Worm (Caenorhabditis elegans) whole organism, L1 larva: Measurements from ENCODE around the gene R02E4.2.
A peak's percentile ranks its signal among the peaks of the same experiment; 100 is the strongest.

ENCODE experiments used
- C04F5.9 ChIP-seq: sonication (generic microtip); optimal IDR thresholded peaks from 2 replicates; lab custom pipeline; 2016; ENCODE audit warnings: missing genetic modification characterization, missing compliant biosample characterization
- C34B4.2 ChIP-seq: sonication (generic microtip); optimal IDR thresholded peaks from 2 replicates; lab custom pipeline; 2017; ENCODE audit warnings: mild to moderate bottlenecking, missing genetic modification characterization, missing compliant biosample characterization
- F16B12.6 ChIP-seq: fragments of 150-350 bp; optimal IDR thresholded peaks from 2 replicates; lab custom pipeline; 2014; ENCODE audit warnings: missing biosample characterization, missing genetic modification characterization
- Y116A8C.19 ChIP-seq: sonication (generic microtip); optimal IDR thresholded peaks from 2 replicates; lab custom pipeline; 2016; ENCODE audit warnings: missing compliant biosample characterization, missing genetic modification characterization, borderline replicate concordance
- aly-2 ChIP-seq: fragments of 150-350 bp; optimal IDR thresholded peaks from 2 replicates; lab custom pipeline; 2014; ENCODE audit warnings: missing biosample characterization, missing genetic modification characterization
- ceh-88 ChIP-seq: fragments of 200-800 bp; sonication (Bioruptor generic); IDR thresholded peaks from 2 replicates; pipeline ENCODE4 v1.3.6; 2022; ENCODE audit warnings: missing genetic modification characterization, missing compliant biosample characterization
- dpl-1 ChIP-seq, 3 experiments: fragments of 150-350 bp in 2 of 3; sonication (generic microtip) in 1 of 3; optimal IDR thresholded peaks; 2 replicates each; lab custom pipeline; 2014 to 2017; ENCODE audit warnings: missing biosample characterization in 3 of 3, missing genetic modification characterization in 3 of 3, missing genetic modification reagents in 3 of 3
- efl-1 ChIP-seq, 4 experiments: fragments of 150-350 bp; optimal IDR thresholded peaks in 3 of 4; peaks in 1 of 4; 1 replicate in 1 of 4; 2 replicates in 3 of 4; lab custom pipeline; 2014; ENCODE audit warnings: missing biosample characterization in 2 of 4, missing genetic modification characterization in 2 of 4, missing genetic modification reagents in 2 of 4
- elt-3 ChIP-seq, 6 experiments: fragments of 150-350 bp in 1 of 6; sonication (generic microtip); optimal IDR thresholded peaks; 2 replicates each; lab custom pipeline; 2017 to 2018; ENCODE audit warnings: missing biosample characterization in 6 of 6, missing genetic modification characterization in 6 of 6, inconsistent platforms in 1 of 6
- fkh-10 ChIP-seq: sonication (generic microtip); optimal IDR thresholded peaks from 2 replicates; lab custom pipeline; 2017; ENCODE audit warnings: missing biosample characterization, missing genetic modification reagents, missing genetic modification characterization
- hlh-17 ChIP-seq: fragments of 200-800 bp; sonication (Bioruptor generic); optimal IDR thresholded peaks from 2 replicates; lab custom pipeline; 2018; ENCODE audit warnings: missing genetic modification characterization, mild to moderate bottlenecking, missing compliant biosample characterization, moderate library complexity, borderline replicate concordance
- hpl-2 ChIP-seq: fragments of 150-350 bp; optimal IDR thresholded peaks from 2 replicates; lab custom pipeline; 2014; ENCODE audit warnings: missing biosample characterization, missing genetic modification reagents, missing genetic modification characterization
- irx-1 ChIP-seq: sonication (generic microtip); optimal IDR thresholded peaks from 2 replicates; lab custom pipeline; 2016; ENCODE audit warnings: missing genetic modification characterization, missing compliant biosample characterization
- jun-1 ChIP-seq: fragments of 150-350 bp; optimal IDR thresholded peaks from 2 replicates; lab custom pipeline; 2014; ENCODE audit warnings: missing biosample characterization, missing genetic modification reagents, missing genetic modification characterization
- lin-13 ChIP-seq: fragments of 150-350 bp; optimal IDR thresholded peaks from 2 replicates; lab custom pipeline; 2014; ENCODE audit warnings: missing biosample characterization, missing genetic modification reagents, missing genetic modification characterization
- lin-14 ChIP-seq: fragments of 200-800 bp; sonication (Bioruptor generic); optimal IDR thresholded peaks from 2 replicates; lab custom pipeline; 2018; ENCODE audit warnings: mild to moderate bottlenecking, missing genetic modification characterization, moderate library complexity, missing compliant biosample characterization
- lin-35 ChIP-seq, 2 experiments: fragments of 150-350 bp; optimal IDR thresholded peaks; 2 replicates each; lab custom pipeline; 2014; ENCODE audit warnings: missing biosample characterization in 2 of 2, missing genetic modification characterization in 2 of 2, missing genetic modification reagents in 2 of 2
- lin-39 ChIP-seq: fragments of 150-350 bp; optimal IDR thresholded peaks from 2 replicates; lab custom pipeline; 2014; ENCODE audit warnings: missing biosample characterization, missing genetic modification reagents, missing genetic modification characterization
- lsy-2 ChIP-seq, 2 experiments: fragments of 150-350 bp; optimal IDR thresholded peaks; 2 replicates each; lab custom pipeline; 2014; ENCODE audit warnings: missing biosample characterization in 2 of 2, missing genetic modification characterization in 2 of 2
- mab-9 ChIP-seq: fragments of 200-800 bp; sonication (Bioruptor generic); IDR thresholded peaks from 2 replicates; pipeline ENCODE4 v1.3.6; 2022; ENCODE audit warnings: missing genetic modification reagents, missing genetic modification characterization, missing compliant biosample characterization
- mef-2 ChIP-seq: fragments of 150-350 bp; optimal IDR thresholded peaks from 2 replicates; lab custom pipeline; 2014; ENCODE audit warnings: missing biosample characterization, missing genetic modification characterization
- nhr-20 ChIP-seq: sonication (generic microtip); optimal IDR thresholded peaks from 2 replicates; lab custom pipeline; 2016; ENCODE audit warnings: mild to moderate bottlenecking, missing genetic modification characterization, missing compliant biosample characterization
- nhr-28 ChIP-seq: fragments of 150-350 bp; optimal IDR thresholded peaks from 2 replicates; lab custom pipeline; 2014; ENCODE audit warnings: missing biosample characterization, missing genetic modification characterization
- nhr-71 ChIP-seq: sonication (generic microtip); optimal IDR thresholded peaks from 2 replicates; lab custom pipeline; 2016; ENCODE audit warnings: mild to moderate bottlenecking, missing genetic modification characterization, moderate library complexity, missing compliant biosample characterization
- nhr-77 ChIP-seq: fragments of 150-350 bp; optimal IDR thresholded peaks from 2 replicates; lab custom pipeline; 2014; ENCODE audit warnings: missing biosample characterization, missing genetic modification characterization
- pag-3 ChIP-seq: sonication (generic microtip); optimal IDR thresholded peaks from 2 replicates; lab custom pipeline; 2017; ENCODE audit warnings: missing genetic modification characterization, mild to moderate bottlenecking, missing compliant biosample characterization, antibody characterized with exemption, borderline replicate concordance; ENCODE audit not compliant: insufficient read depth
- pqm-1 ChIP-seq: sonication (generic microtip); optimal IDR thresholded peaks from 3 replicates; lab custom pipeline; 2017; ENCODE audit warnings: missing biosample characterization, missing genetic modification characterization
- snpc-4 ChIP-seq: fragments of 150-350 bp; optimal IDR thresholded peaks from 2 replicates; lab custom pipeline; 2014; ENCODE audit warnings: missing biosample characterization, missing genetic modification characterization
- snu-23 ChIP-seq: sonication (generic microtip); optimal IDR thresholded peaks from 2 replicates; lab custom pipeline; 2016; ENCODE audit warnings: missing genetic modification characterization, missing compliant biosample characterization
- tlp-1 ChIP-seq: fragments of 150-350 bp; optimal IDR thresholded peaks from 2 replicates; lab custom pipeline; 2014; ENCODE audit warnings: missing biosample characterization, missing genetic modification characterization
- unc-130 ChIP-seq: fragments of 150-350 bp; optimal IDR thresholded peaks from 2 replicates; lab custom pipeline; 2017; ENCODE audit warnings: missing biosample characterization, missing genetic modification characterization, inconsistent platforms
- unc-30 ChIP-seq: sonication (generic microtip); optimal IDR thresholded peaks from 2 replicates; lab custom pipeline; 2017; ENCODE audit warnings: missing biosample characterization, missing genetic modification characterization
- zag-1 ChIP-seq: fragments of 150-350 bp; optimal IDR thresholded peaks from 2 replicates; lab custom pipeline; 2014; ENCODE audit warnings: missing biosample characterization, missing genetic modification characterization
- zip-4 ChIP-seq: fragments of 200-800 bp; sonication (Bioruptor generic); optimal IDR thresholded peaks from 2 replicates; lab custom pipeline; 2018; ENCODE audit warnings: mild to moderate bottlenecking, missing genetic modification characterization, moderate library complexity, missing compliant biosample characterization
- ztf-11 ChIP-seq, 2 experiments: sonication (generic microtip); optimal IDR thresholded peaks; 2 replicates each; lab custom pipeline; 2016 to 2017; ENCODE audit warnings: missing genetic modification characterization in 2 of 2, missing biosample characterization in 1 of 2, missing compliant biosample characterization in 1 of 2
- ztf-4 ChIP-seq: fragments of 150-350 bp; optimal IDR thresholded peaks from 2 replicates; lab custom pipeline; 2014; ENCODE audit warnings: missing biosample characterization, missing genetic modification characterization

R02E4.2 gene

ce11 chrX:4085489-4085888 is 21.8 kb upstream of the R02E4.2 start:
- TF ChIP-seq nhr-77 (no peak), F16B12.6 (tag; lab: Kevin White, UChicago) (no peak), snpc-4 (no peak), mab-9 (GFP tag; lab: Robert Waterston, UW) (no peak), ztf-11 (tag; optimal IDR thresholded peaks at IDR 0.05; lab: Kevin White, UChicago) (no peak), ztf-4 (tag; lab: Kevin White, UChicago) (no peak), unc-130 (tag; lab: Kevin White, UChicago) (no peak), lin-35 (GFP tag; optimal IDR thresholded peaks at IDR 0.05; lab: Kevin White, UChicago) (no peak), jun-1 (tag; lab: Kevin White, UChicago) (no peak), hlh-17 (no peak), dpl-1 (GFP tag; optimal IDR thresholded peaks at IDR 0.05; lab: Kevin White, UChicago) (no peak), snu-23 (GFP tag; lab: Kevin White, UChicago) (no peak)

ce11 chrX:4088943-4089342 is 18.3 kb upstream of the R02E4.2 start:
- TF ChIP-seq Y116A8C.19 (tag; lab: Kevin White, UChicago): no peak
- no peak for TF ChIP-seq hpl-2
- no peak for TF ChIP-seq pag-3 (tag; lab: Kevin White, UChicago)
- TF ChIP-seq zip-4 (GFP tag; lab: Kevin White, UChicago): no peak
- TF ChIP-seq nhr-28: no peak
- no peak for TF ChIP-seq C04F5.9 (tag; lab: Kevin White, UChicago)
- TF ChIP-seq efl-1 (optimal IDR thresholded peaks at IDR 0.05; lab: Kevin White, UChicago): no peak
- TF ChIP-seq efl-1 (GFP tag; optimal IDR thresholded peaks at IDR 0.05 in 1 of 2; lab: Kevin White, UChicago): no peak
- peak; percentile 50 for TF ChIP-seq lin-14 (GFP tag; lab: Kevin White, UChicago)
- peak; percentile 23 for TF ChIP-seq fkh-10 (GFP tag; lab: Kevin White, UChicago)
- TF ChIP-seq nhr-20 (tag; lab: Kevin White, UChicago): no peak
- no peak for TF ChIP-seq tlp-1 (tag; lab: Kevin White, UChicago)
- no peak for TF ChIP-seq C34B4.2 (tag; lab: Kevin White, UChicago)
- TF ChIP-seq elt-3 (tag; optimal IDR thresholded peaks at IDR 0.05; lab: Kevin White, UChicago): no peak
- no peak for TF ChIP-seq lin-13 (GFP tag; lab: Kevin White, UChicago)
- no peak for TF ChIP-seq nhr-71 (tag; lab: Kevin White, UChicago)
- no peak for TF ChIP-seq ceh-88 (GFP tag; lab: Robert Waterston, UW)

- TF ChIP-seq hlh-17 (no peak), pag-3 (tag; lab: Kevin White, UChicago) (no peak), irx-1 (tag; lab: Kevin White, UChicago) (no peak), aly-2 (no peak), ztf-4 (tag; lab: Kevin White, UChicago) (no peak), F16B12.6 (tag; lab: Kevin White, UChicago) (no peak), nhr-77 (no peak), pqm-1 (tag; lab: Kevin White, UChicago) (no peak), zag-1 (tag; lab: Kevin White, UChicago) (no peak), unc-30 (tag; lab: Kevin White, UChicago) (peak; percentile 21), mab-9 (GFP tag; lab: Robert Waterston, UW) (peak; percentile 51; the same call in 1 of the 2 replicates)
- TF ChIP-seq, all 84 proteins: peak for 2
Observed at ce11 chrX:4094979-4095378, 12.3 kb upstream of the R02E4.2 start.

- TF ChIP-seq ceh-88 (GFP tag; lab: Robert Waterston, UW): no peak
- no peak for TF ChIP-seq lin-39 (tag; lab: Kevin White, UChicago)
- TF ChIP-seq zip-4 (GFP tag; lab: Kevin White, UChicago): no peak
- no peak for TF ChIP-seq lsy-2 (tag; optimal IDR thresholded peaks at IDR 0.05; lab: Kevin White, UChicago)
- TF ChIP-seq elt-3 (tag; optimal IDR thresholded peaks at IDR 0.05; lab: Kevin White, UChicago): no peak
- no peak for TF ChIP-seq tlp-1 (tag; lab: Kevin White, UChicago)
- no peak for TF ChIP-seq mef-2
Observed at ce11 chrX:4100473-4100872, 6.8 kb upstream of the R02E4.2 start, which contains the start of gene clh-4. TSS of gene clh-4 (minus strand) at chrX:4100573.
